Fruit fly (Drosophila melanogaster): ENCODE measurements around the gene CG13847.
A peak's percentile ranks its signal among the peaks of the same experiment; 100 is the strongest.

Gene CG13847

DNA sequence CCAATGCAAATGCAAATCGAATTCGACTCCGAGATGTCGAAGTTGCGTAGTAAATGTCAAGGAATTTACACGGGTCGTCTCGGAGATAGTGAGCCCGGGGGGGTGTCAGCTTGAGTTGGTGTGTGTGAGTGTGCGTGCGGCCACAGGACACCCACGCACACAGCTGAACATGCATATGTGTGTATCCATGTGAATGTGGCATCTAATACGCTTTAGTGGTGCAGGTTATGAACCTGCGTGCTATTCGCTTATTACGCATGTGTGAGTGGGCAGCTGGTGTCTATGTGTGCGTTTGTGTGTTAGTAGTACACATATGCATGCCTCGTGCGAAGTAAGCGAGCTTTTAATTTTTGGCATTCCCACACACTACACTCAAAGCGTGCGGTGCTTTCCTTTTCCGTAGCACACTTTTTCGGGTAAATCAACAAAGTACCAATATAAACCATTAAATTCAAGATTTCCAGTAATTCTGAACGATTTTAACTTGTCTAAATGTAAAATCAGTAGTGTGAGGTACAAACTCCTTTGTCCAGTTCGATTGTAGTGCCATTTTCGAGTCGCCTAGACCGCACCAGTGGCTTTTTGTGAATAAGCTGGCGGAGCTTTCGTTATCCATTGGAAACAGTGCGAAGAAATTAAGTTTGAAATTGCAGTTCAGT lies 33.0 kb upstream of the CG13847 start (continued):
- TF ChIP-seq salm (tag; optimal IDR thresholded peaks at IDR 0.05) (peak; percentile 62), CG2202 (tag; optimal IDR thresholded peaks at IDR 0.05) (no peak), tx (GFP tag; optimal IDR thresholded peaks at IDR 0.05) (peak; percentile 84), caup (GFP tag; optimal IDR thresholded peaks at IDR 0.05; ENCODE audit: severe bottlenecking) (peak; percentile 93), mld (GFP tag; IDR thresholded peaks at IDR 0.05; ENCODE audit: partially characterized antibody) (no peak), CG17802 (tag; optimal IDR thresholded peaks at IDR 0.05) (peak; percentile 41), Hmr (GFP tag; optimal IDR thresholded peaks at IDR 0.05) (peak; percentile 95), mam (GFP tag; optimal IDR thresholded peaks at IDR 0.05) (peak; percentile 93), rib (GFP tag; IDR thresholded peaks at IDR 0.05) (peak; percentile 75), Ada2b (GFP tag; IDR thresholded peaks at IDR 0.05) (peak; percentile 87), D (optimal IDR thresholded peaks at IDR 0.05) (no peak), D (GFP tag; optimal IDR thresholded peaks at IDR 0.05) (peak; percentile 73), hkb (optimal IDR thresholded peaks at IDR 0.05) (no peak), hkb (GFP tag; IDR thresholded peaks at IDR 0.05) (peak; percentile 91), gfzf (GFP tag; optimal IDR thresholded peaks at IDR 0.05) (no peak), CG30020 (tag; optimal IDR thresholded peaks at IDR 0.05) (no peak), lbe (GFP tag; optimal IDR thresholded peaks at IDR 0.05) (no peak), ftz-f1 (GFP tag; optimal IDR thresholded peaks at IDR 0.05) (peak; percentile 7), Doc3 (GFP tag; IDR thresholded peaks at IDR 0.05; ENCODE audit: partially characterized antibody) (no peak), stwl (tag; optimal IDR thresholded peaks at IDR 0.05) (no peak), ham (GFP tag; IDR thresholded peaks at IDR 0.05) (peak; percentile 63), Taf1 (GFP tag; IDR thresholded peaks at IDR 0.05) (peak; percentile 54; the same call in 1 of the 2 replicates), CG8281 (tag; optimal IDR thresholded peaks at IDR 0.05) (peak; percentile 72), CG12659 (GFP tag; optimal IDR thresholded peaks at IDR 0.05) (peak; percentile 87), NfI (GFP tag; optimal IDR thresholded peaks at IDR 0.05) (peak; percentile 87), Rfx (GFP tag; IDR thresholded peaks at IDR 0.05) (peak; percentile 90), abd-A (tag; optimal IDR thresholded peaks at IDR 0.05) (peak; percentile 86), Tbp (GFP tag; optimal IDR thresholded peaks at IDR 0.05) (no peak), CG2712 (tag; optimal IDR thresholded peaks at IDR 0.05) (no peak), oc (tag; optimal IDR thresholded peaks at IDR 0.05) (peak; percentile 75), nom (GFP tag; optimal IDR thresholded peaks at IDR 0.05) (no peak), CG9437 (GFP tag; optimal IDR thresholded peaks at IDR 0.05) (peak; percentile 62), eve (GFP tag; optimal IDR thresholded peaks at IDR 0.05) (no peak), Dbx (GFP tag; IDR thresholded peaks at IDR 0.05) (peak; percentile 90), sna (GFP tag; IDR thresholded peaks at IDR 0.05; ENCODE audit: partially characterized antibody) (no peak), CG11695 (GFP tag; IDR thresholded peaks at IDR 0.05) (peak; percentile 88), Nf-YC (tag; optimal IDR thresholded peaks at IDR 0.05) (peak; percentile 78), CG14441 (GFP tag; IDR thresholded peaks at IDR 0.05) (peak; percentile 84), CHES-1-like (GFP tag; optimal IDR thresholded peaks at IDR 0.05) (peak; percentile 89), CG8388 (GFP tag; optimal IDR thresholded peaks at IDR 0.05) (peak; percentile 73), zfh1 (GFP tag; IDR thresholded peaks at IDR 0.05) (peak; percentile 71), ab (GFP tag; optimal IDR thresholded peaks at IDR 0.05) (peak; percentile 60), sens (GFP tag) (peak; percentile 96), h (optimal IDR thresholded peaks at IDR 0.05) (no peak), CG9932 (GFP tag; IDR thresholded peaks at IDR 0.05) (peak; percentile 81), kni (GFP tag; optimal IDR thresholded peaks at IDR 0.05) (no peak), CG16815 (GFP tag; optimal IDR thresholded peaks at IDR 0.05) (peak; percentile 50), CG7745 (tag; optimal IDR thresholded peaks at IDR 0.05) (no peak), Aef1 (GFP tag; IDR thresholded peaks at IDR 0.05) (peak; percentile 84), da (GFP tag; optimal IDR thresholded peaks at IDR 0.05) (peak; percentile 4), vfl (GFP tag; optimal IDR thresholded peaks at IDR 0.05) (peak; percentile 84)

All from whole organism, embryonic.